3 fruit fly cellular contexts compared by ENCODE assay signal in the genomic region with DNA sequence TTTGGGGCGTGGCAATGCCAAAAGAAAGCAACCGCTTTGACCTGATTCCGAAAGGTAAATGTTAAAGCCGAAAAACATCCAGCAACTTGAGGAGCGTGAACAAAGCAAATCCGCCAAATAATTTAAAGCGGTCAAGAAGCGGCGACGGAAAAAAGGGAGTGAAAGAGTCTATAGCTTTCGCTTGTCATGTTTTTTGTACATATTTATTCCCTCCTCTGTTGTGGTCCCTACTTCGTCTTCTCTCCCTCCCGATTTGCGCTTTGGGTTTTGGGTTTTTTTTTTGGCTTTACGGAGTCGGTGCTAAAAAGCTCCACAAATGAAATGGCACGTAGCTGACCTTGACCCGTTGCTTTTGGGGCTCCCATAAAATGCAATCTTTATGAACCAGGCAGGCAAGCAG.
TF ChIP-seq lines count a peak whose summit lies in the region.

No protein-coding gene starts in this region.

- TF ChIP-seq CTCF in whole organism, embryonic (GFP tag; optimal IDR thresholded peaks at IDR 0.05; lab: Kevin White, UChicago) = no peak

TF ChIP-seq in whole organism, embryonic, 481 proteins besides CTCF, POLR2A, EP300 and RAD21:
- TF ChIP-seq zen2 (GFP tag; IDR thresholded peaks at IDR 0.05; lab: Robert Waterston, UW; ENCODE audit: partially characterized antibody) (no peak), bbx (GFP tag; IDR thresholded peaks at IDR 0.05; lab: Robert Waterston, UW; ENCODE audit: partially characterized antibody) (no peak), CG7357 (GFP tag; IDR thresholded peaks at IDR 0.05; lab: Robert Waterston, UW) (no peak), Blimp-1 (GFP tag; optimal IDR thresholded peaks at IDR 0.05; lab: Kevin White, UChicago) (peak; percentile 5)

TF ChIP-seq in whole organism, prepupa, 60 proteins besides CTCF, POLR2A, EP300 and RAD21:
- TF ChIP-seq svp (GFP tag; lab: Kevin White, UChicago) = peak; percentile 69
- no peak for TF ChIP-seq dac (GFP tag; optimal IDR thresholded peaks at IDR 0.05; lab: Kevin White, UChicago)
- TF ChIP-seq CG6854 (GFP tag; optimal IDR thresholded peaks at IDR 0.05; lab: Kevin White, UChicago) = peak; percentile 70
- TF ChIP-seq CG7368 (GFP tag; optimal IDR thresholded peaks at IDR 0.05; lab: Kevin White, UChicago) = no peak
- TF ChIP-seq Eip78C (GFP tag; lab: Kevin White, UChicago) = peak; percentile 57
- no peak for TF ChIP-seq CG10631 (GFP tag; optimal IDR thresholded peaks at IDR 0.05; lab: Kevin White, UChicago)
- TF ChIP-seq Eip75B (GFP tag; optimal IDR thresholded peaks at IDR 0.05; lab: Kevin White, UChicago) = peak; percentile 5
- TF ChIP-seq Hr38 (GFP tag; optimal IDR thresholded peaks at IDR 0.05; lab: Kevin White, UChicago) = no peak
- TF ChIP-seq ss (GFP tag; optimal IDR thresholded peaks at IDR 0.05; lab: Kevin White, UChicago) = no peak
- no peak for TF ChIP-seq eg (GFP tag; IDR thresholded peaks at IDR 0.05; lab: Robert Waterston, UW)
- TF ChIP-seq Eip93F (GFP tag; optimal IDR thresholded peaks at IDR 0.05; lab: Kevin White, UChicago) = no peak
- peak; percentile 87 for TF ChIP-seq Blimp-1 (GFP tag; optimal IDR thresholded peaks at IDR 0.05; lab: Kevin White, UChicago)
- no peak for TF ChIP-seq cyc (GFP tag; optimal IDR thresholded peaks at IDR 0.05; lab: Kevin White, UChicago)
- no peak for TF ChIP-seq CG6163 (GFP tag; IDR thresholded peaks at IDR 0.05; lab: Robert Waterston, UW)

TF ChIP-seq in whole organism, wandering third instar larva, 38 proteins besides CTCF, POLR2A, EP300 and RAD21:
- no peak for TF ChIP-seq dmrt93B (GFP tag; optimal IDR thresholded peaks at IDR 0.05; lab: Kevin White, UChicago)
- TF ChIP-seq psq (GFP tag; optimal IDR thresholded peaks at IDR 0.05; lab: Kevin White, UChicago) = peak; percentile 88
